Fruit fly (Drosophila melanogaster): ENCODE data around the gene osa.

The osa gene

dm6 chr3R:17725558-17725957 is 7.4 kb upstream of the osa start, which contains the start of gene Lgr1:
Gene Lgr1, plus strand, starts transcription at chr3R:17725777.
- TF ChIP-seq tin (GFP tag; optimal IDR thresholded peaks at IDR 0.05) (no peak), tx (GFP tag; optimal IDR thresholded peaks at IDR 0.05) (no peak), sob (GFP tag; IDR thresholded peaks at IDR 0.05) (0 out of 2 replicates have a peak, but pooled peaks have one; percentile 7), p53 (GFP tag; optimal IDR thresholded peaks at IDR 0.05) (no peak), CG31365 (tag; optimal IDR thresholded peaks at IDR 0.05) (no peak), Sin3A (optimal IDR thresholded peaks at IDR 0.05) (no peak), CG11247 (GFP tag; IDR thresholded peaks at IDR 0.05) (0 out of 2 replicates have a peak, but pooled peaks have one; percentile 27), Ada2b (GFP tag; IDR thresholded peaks at IDR 0.05) (no peak), CG9932 (GFP tag; IDR thresholded peaks at IDR 0.05) (peak; percentile 16; the same call in 1 of the 2 replicates), Gug (GFP tag; IDR thresholded peaks at IDR 0.05) (no peak), dimm (GFP tag; IDR thresholded peaks at IDR 0.05) (no peak), CG6683 (GFP tag; optimal IDR thresholded peaks at IDR 0.05) (no peak), nau (GFP tag; optimal IDR thresholded peaks at IDR 0.05) (no peak), Deaf1 (tag; optimal IDR thresholded peaks at IDR 0.05) (peak; percentile 52), CG2712 (tag; optimal IDR thresholded peaks at IDR 0.05) (no peak), Ptx1 (GFP tag; IDR thresholded peaks at IDR 0.05) (no peak), CG32532 (GFP tag; IDR thresholded peaks at IDR 0.05) (no peak), pros (GFP tag; optimal IDR thresholded peaks at IDR 0.05) (no peak), CG31441 (GFP tag; IDR thresholded peaks at IDR 0.05) (no peak), schlank (tag; optimal IDR thresholded peaks at IDR 0.05) (no peak), Med (GFP tag) (peak; percentile 52), Hr39 (optimal IDR thresholded peaks at IDR 0.05) (no peak), chinmo (GFP tag; IDR thresholded peaks at IDR 0.05; ENCODE audit: partially characterized antibody) (no peak), CG4360 (GFP tag; IDR thresholded peaks at IDR 0.05) (0 out of 2 replicates have a peak, but pooled peaks have one; percentile 15), Ets65A (GFP tag) (peak; percentile 60), CG11695 (GFP tag; IDR thresholded peaks at IDR 0.05) (no peak), CG17568 (GFP tag; optimal IDR thresholded peaks at IDR 0.05) (no peak), ro (GFP tag; IDR thresholded peaks at IDR 0.05) (no peak), chm (GFP tag; IDR thresholded peaks at IDR 0.05) (no peak), toy (GFP tag; IDR thresholded peaks at IDR 0.05) (no peak), CG13287 (GFP tag; IDR thresholded peaks at IDR 0.05; ENCODE audit: partially characterized antibody) (no peak), caup (GFP tag; optimal IDR thresholded peaks at IDR 0.05; ENCODE audit: severe bottlenecking) (no peak), tna (GFP tag; IDR thresholded peaks at IDR 0.05; ENCODE audit: partially characterized antibody) (no peak), CG15514 (GFP tag; optimal IDR thresholded peaks at IDR 0.05) (no peak), CG15696 (tag; optimal IDR thresholded peaks at IDR 0.05) (no peak), CG5180 (GFP tag; optimal IDR thresholded peaks at IDR 0.05) (peak; percentile 9), ems (GFP tag; optimal IDR thresholded peaks at IDR 0.05) (no peak), inv (GFP tag; IDR thresholded peaks at IDR 0.05; ENCODE audit: partially characterized antibody) (no peak), croc (GFP tag; conservative IDR thresholded peaks at IDR 0.05) (no peak), Lim3 (GFP tag; IDR thresholded peaks at IDR 0.05) (no peak), Vsx1 (GFP tag; optimal IDR thresholded peaks at IDR 0.05) (no peak), tll (GFP tag; optimal IDR thresholded peaks at IDR 0.05) (no peak), gfzf (GFP tag; optimal IDR thresholded peaks at IDR 0.05) (no peak), CG1603 (tag; optimal IDR thresholded peaks at IDR 0.05) (no peak)
